Worm (Caenorhabditis elegans) whole organism, L3 larva: ENCODE measurements around the gene srh-15.

Experiments used
- aly-2 ChIP-seq: fragments of 150-350 bp; optimal IDR thresholded peaks from 2 replicates; lab custom pipeline; 2014; ENCODE audit warnings: missing biosample characterization, missing genetic modification characterization
- ama-1 ChIP-seq: fragments of 150-350 bp; optimal IDR thresholded peaks from 2 replicates; lab custom pipeline; 2018
- ceh-28 ChIP-seq: fragments of 150-350 bp; optimal IDR thresholded peaks from 2 replicates; lab custom pipeline; 2014; ENCODE audit warnings: missing biosample characterization, missing genetic modification reagents, missing genetic modification characterization
- ceh-9 ChIP-seq: sonication (generic microtip); optimal IDR thresholded peaks from 2 replicates; lab custom pipeline; 2018; ENCODE audit warnings: missing biosample characterization, missing genetic modification characterization
- daf-12 ChIP-seq: fragments of 150-350 bp; optimal IDR thresholded peaks from 2 replicates; lab custom pipeline; 2014; ENCODE audit warnings: missing biosample characterization, missing genetic modification reagents, missing genetic modification characterization
- elt-1 ChIP-seq: fragments of 150-350 bp; optimal IDR thresholded peaks from 2 replicates; lab custom pipeline; 2014; ENCODE audit warnings: missing biosample characterization, missing genetic modification characterization
- elt-3 ChIP-seq, 3 experiments: fragments of 150-350 bp in 1 of 3; sonication (generic microtip) in 2 of 3; optimal IDR thresholded peaks; 2 replicates in 2 of 3; 4 replicates in 1 of 3; lab custom pipeline; 2014 to 2017; ENCODE audit warnings: missing biosample characterization in 3 of 3, missing genetic modification characterization in 3 of 3
- eor-1 ChIP-seq, 2 experiments: fragments of 150-350 bp; optimal IDR thresholded peaks; 2 replicates each; lab custom pipeline; 2014 to 2018; ENCODE audit warnings: missing biosample characterization in 2 of 2, missing genetic modification characterization in 2 of 2
- fkh-10 ChIP-seq: sonication (generic microtip); optimal IDR thresholded peaks from 2 replicates; lab custom pipeline; 2017; ENCODE audit warnings: missing biosample characterization, missing genetic modification reagents, missing genetic modification characterization
- fkh-2 ChIP-seq: fragments of 150-350 bp; optimal IDR thresholded peaks from 2 replicates; lab custom pipeline; 2014; ENCODE audit warnings: missing biosample characterization, missing genetic modification reagents, missing genetic modification characterization
- fos-1 ChIP-seq: fragments of 150-350 bp; optimal IDR thresholded peaks from 2 replicates; lab custom pipeline; 2014; ENCODE audit warnings: missing biosample characterization, missing genetic modification characterization
- jun-1 ChIP-seq: fragments of 150-350 bp; optimal IDR thresholded peaks from 2 replicates; lab custom pipeline; 2014; ENCODE audit warnings: missing biosample characterization, missing genetic modification reagents, missing genetic modification characterization
- lin-39 ChIP-seq: fragments of 150-350 bp; optimal IDR thresholded peaks from 2 replicates; lab custom pipeline; 2018; ENCODE audit warnings: missing biosample characterization, missing genetic modification reagents, missing genetic modification characterization
- lsy-12 ChIP-seq: sonication (generic microtip); optimal IDR thresholded peaks from 2 replicates; lab custom pipeline; 2016; ENCODE audit warnings: mild to moderate bottlenecking, missing genetic modification characterization, missing compliant biosample characterization
- mdl-1 ChIP-seq: fragments of 150-350 bp; optimal IDR thresholded peaks from 2 replicates; lab custom pipeline; 2014; ENCODE audit warnings: missing biosample characterization, missing genetic modification characterization
- mml-1 ChIP-seq: fragments of 150-350 bp; sonication (generic microtip); optimal IDR thresholded peaks from 3 replicates; lab custom pipeline; 2014; ENCODE audit warnings: missing biosample characterization, missing genetic modification characterization
- nfya-1 ChIP-seq: sonication (generic microtip); optimal IDR thresholded peaks from 2 replicates; lab custom pipeline; 2017; ENCODE audit warnings: missing genetic modification characterization, mild to moderate bottlenecking, missing compliant biosample characterization, antibody characterized with exemption, moderate library complexity; ENCODE audit not compliant: insufficient read depth
- nhr-11 ChIP-seq: fragments of 150-350 bp; optimal IDR thresholded peaks from 2 replicates; lab custom pipeline; 2014; ENCODE audit warnings: missing biosample characterization, missing genetic modification characterization
- nhr-23 ChIP-seq: fragments of 150-350 bp; optimal IDR thresholded peaks from 2 replicates; lab custom pipeline; 2014; ENCODE audit warnings: missing biosample characterization, missing genetic modification reagents, missing genetic modification characterization
- nhr-237 ChIP-seq: fragments of 150-350 bp; optimal IDR thresholded peaks from 2 replicates; lab custom pipeline; 2014; ENCODE audit warnings: missing biosample characterization, missing genetic modification characterization
- nhr-25 ChIP-seq: sonication (generic microtip); optimal IDR thresholded peaks from 2 replicates; lab custom pipeline; 2017; ENCODE audit warnings: missing biosample characterization, missing genetic modification characterization
- nhr-28 ChIP-seq: fragments of 150-350 bp; optimal IDR thresholded peaks from 2 replicates; lab custom pipeline; 2014; ENCODE audit warnings: missing biosample characterization, missing genetic modification characterization
- nhr-43 ChIP-seq: sonication (generic microtip); optimal IDR thresholded peaks from 2 replicates; lab custom pipeline; 2016; ENCODE audit warnings: mild to moderate bottlenecking, missing genetic modification characterization, missing compliant biosample characterization; ENCODE audit not compliant: poor library complexity, severe bottlenecking
- nhr-76 ChIP-seq: fragments of 150-350 bp; sonication (generic microtip); optimal IDR thresholded peaks from 5 replicates; lab custom pipeline; 2014; ENCODE audit warnings: missing biosample characterization, missing genetic modification characterization
- nhr-77 ChIP-seq: fragments of 150-350 bp; optimal IDR thresholded peaks from 2 replicates; lab custom pipeline; 2014; ENCODE audit warnings: missing biosample characterization, missing genetic modification characterization
- pha-4 ChIP-seq: fragments of 150-350 bp; optimal IDR thresholded peaks from 2 replicates; lab custom pipeline; 2014; ENCODE audit warnings: missing biosample characterization, missing genetic modification reagents, missing genetic modification characterization
- pqm-1 ChIP-seq: fragments of 150-350 bp; optimal IDR thresholded peaks from 2 replicates; lab custom pipeline; 2017; ENCODE audit warnings: missing biosample characterization, missing genetic modification characterization, inconsistent platforms
- sea-2 ChIP-seq: fragments of 150-350 bp; sonication (generic microtip); optimal IDR thresholded peaks from 4 replicates; lab custom pipeline; 2014; ENCODE audit warnings: missing biosample characterization, missing genetic modification reagents, missing genetic modification characterization
- snpc-4 ChIP-seq: fragments of 150-350 bp; optimal IDR thresholded peaks from 2 replicates; lab custom pipeline; 2014; ENCODE audit warnings: missing biosample characterization, missing genetic modification characterization
- tbx-2 ChIP-seq: sonication (generic microtip); optimal IDR thresholded peaks from 2 replicates; lab custom pipeline; 2016; ENCODE audit warnings: mild to moderate bottlenecking, missing genetic modification characterization, missing compliant biosample characterization
- unc-39 ChIP-seq: sonication (generic microtip); optimal IDR thresholded peaks from 4 replicates; lab custom pipeline; 2017; ENCODE audit warnings: missing biosample characterization, missing genetic modification characterization
- ztf-11 ChIP-seq: fragments of 150-350 bp; optimal IDR thresholded peaks from 2 replicates; lab custom pipeline; 2014; ENCODE audit warnings: missing biosample characterization, missing genetic modification characterization
- ztf-4 ChIP-seq: fragments of 150-350 bp; optimal IDR thresholded peaks from 2 replicates; lab custom pipeline; 2014; ENCODE audit warnings: missing biosample characterization, missing genetic modification characterization

srh-15 gene

ce11 chrV:13295859-13296258 lies 24.9 kb upstream of the srh-15 start, which contains the start of gene uig-1:
Gene uig-1, minus strand, starts transcription at chrV:13295978.
- TF ChIP-seq fkh-10 (no peak), nfya-1 (tag; lab: Kevin White, UChicago) (peak; percentile 30), ceh-9 (tag; lab: Kevin White, UChicago) (no peak), ceh-28 (tag; lab: Kevin White, UChicago) (no peak), mdl-1 (tag; lab: Kevin White, UChicago) (no peak)

DNA sequence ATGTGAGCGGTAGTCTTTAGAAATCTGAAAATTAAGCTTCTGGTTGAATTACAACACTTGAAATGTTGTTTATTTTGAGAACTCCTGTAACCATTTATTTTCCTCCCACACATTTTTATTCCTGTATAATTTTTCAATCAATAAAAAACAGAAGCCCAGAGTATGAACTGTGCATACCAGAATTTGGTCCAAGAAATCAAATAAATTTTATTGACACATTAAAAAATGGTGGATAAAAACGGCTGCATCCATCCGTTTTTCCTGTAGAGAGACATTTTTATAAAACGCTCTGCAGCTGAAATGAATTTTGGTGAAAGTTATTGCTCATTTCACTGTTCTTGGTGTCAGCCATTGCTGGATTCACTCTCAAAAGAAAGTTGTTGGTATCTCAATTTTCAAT lies 23.6 kb upstream of the srh-15 start, which contains the start of gene C26E1.1:
Gene C26E1.1, plus strand, starts transcription at position 301 of the 400 bp plus-strand sequence.
- TF ChIP-seq nhr-77 (tag; lab: Kevin White, UChicago) (no peak), ama-1 (lab: Kevin White, UChicago) (no peak), tbx-2 (tag; lab: Kevin White, UChicago) (no peak), nhr-76 (tag; lab: Kevin White, UChicago) (no peak), sea-2 (no peak), ztf-4 (tag; lab: Kevin White, UChicago) (no peak), eor-1 (tag; optimal IDR thresholded peaks at IDR 0.05; lab: Kevin White, UChicago) (no peak), nhr-43 (tag; lab: Kevin White, UChicago) (no peak), nhr-23 (tag; lab: Kevin White, UChicago) (no peak), nhr-237 (tag; lab: Kevin White, UChicago) (no peak), jun-1 (no peak), elt-1 (tag; lab: Kevin White, UChicago) (no peak), nhr-11 (no peak), pha-4 (tag; lab: Kevin White, UChicago) (no peak), elt-3 (tag; optimal IDR thresholded peaks at IDR 0.05; lab: Kevin White, UChicago) (no peak), lsy-12 (tag; lab: Kevin White, UChicago) (no peak), lin-39 (tag; lab: Kevin White, UChicago) (no peak)
- TF ChIP-seq, all 47 proteins: peak for 0

ce11 chrV:13298706-13299105 lies 22.1 kb upstream of the srh-15 start:
- TF ChIP-seq nhr-43 (tag; lab: Kevin White, UChicago) = no peak
- no peak for TF ChIP-seq fkh-2 (tag; lab: Kevin White, UChicago)
- TF ChIP-seq snpc-4 = no peak
- TF ChIP-seq ceh-28 (tag; lab: Kevin White, UChicago) = no peak
- no peak for TF ChIP-seq eor-1 (tag; optimal IDR thresholded peaks at IDR 0.05; lab: Kevin White, UChicago)
- TF ChIP-seq nhr-11 = no peak
- no peak for TF ChIP-seq nhr-25 (tag; lab: Kevin White, UChicago)
- no peak for TF ChIP-seq nhr-77 (tag; lab: Kevin White, UChicago)
- no peak for TF ChIP-seq elt-3 (tag; optimal IDR thresholded peaks at IDR 0.05; lab: Kevin White, UChicago)
- no peak for TF ChIP-seq nhr-23 (tag; lab: Kevin White, UChicago)
- no peak for TF ChIP-seq fos-1 (tag; lab: Kevin White, UChicago)
- TF ChIP-seq pha-4 (tag; lab: Kevin White, UChicago) = no peak
- TF ChIP-seq sea-2 = no peak
- TF ChIP-seq unc-39 (tag; lab: Kevin White, UChicago) = no peak

ce11 chrV:13299398-13299797 lies 21.4 kb upstream of the srh-15 start:
- TF ChIP-seq nhr-25 (tag; lab: Kevin White, UChicago) = no peak
- TF ChIP-seq aly-2 (tag; lab: Kevin White, UChicago) = no peak
- no peak for TF ChIP-seq fkh-10
- no peak for TF ChIP-seq nhr-43 (tag; lab: Kevin White, UChicago)
- no peak for TF ChIP-seq nfya-1 (tag; lab: Kevin White, UChicago)
- no peak for TF ChIP-seq nhr-28
- no peak for TF ChIP-seq snpc-4
- TF ChIP-seq elt-1 (tag; lab: Kevin White, UChicago) = no peak
- no peak for TF ChIP-seq pqm-1
- TF ChIP-seq ama-1 (lab: Kevin White, UChicago) = no peak
- TF ChIP-seq ceh-9 (tag; lab: Kevin White, UChicago) = no peak
- TF ChIP-seq mml-1 (tag; lab: Kevin White, UChicago) = no peak
- TF ChIP-seq elt-3 (tag; optimal IDR thresholded peaks at IDR 0.05; lab: Kevin White, UChicago) = no peak
- TF ChIP-seq daf-12 = no peak
- TF ChIP-seq nhr-237 (tag; lab: Kevin White, UChicago) = no peak
- no peak for TF ChIP-seq sea-2
- no peak for TF ChIP-seq ztf-11 (tag; lab: Kevin White, UChicago)
- TF ChIP-seq nhr-23 (tag; lab: Kevin White, UChicago) = no peak
- TF ChIP-seq mdl-1 (tag; lab: Kevin White, UChicago) = no peak
